Fruit fly (Drosophila melanogaster) whole organism, embryonic: Measurements from ENCODE around the gene pyd.

ENCODE experiments used
- Ets65A ChIP-seq: fragments of 200-800 bp; sonication (Bioruptor generic); peaks from one replicate; lab custom pipeline; 2016; ENCODE audit warnings: missing biosample characterization, missing genetic modification characterization
- Nf-YA ChIP-seq: fragments of 200-800 bp; sonication (Bioruptor generic); IDR thresholded peaks from 2 replicates; pipeline ENCODE4 v1.3.6; 2022; ENCODE audit warnings: missing biosample characterization, missing genetic modification characterization
- Six4 ChIP-seq: fragments of 200-800 bp; sonication (Bioruptor generic); optimal IDR thresholded peaks from 2 replicates; lab custom pipeline; 2016; ENCODE audit warnings: missing biosample characterization, missing genetic modification characterization
- cato ChIP-seq: fragments of 200-800 bp; sonication (Bioruptor generic); optimal IDR thresholded peaks from 2 replicates; lab custom pipeline; 2016; ENCODE audit warnings: missing biosample characterization, missing genetic modification characterization, borderline replicate concordance
- dpn ChIP-seq, 2 experiments: fragments of 200-800 bp; sonication (Bioruptor generic); optimal IDR thresholded peaks; 3 replicates each; lab custom pipeline; 2016; ENCODE audit warnings: missing biosample characterization in 2 of 2, missing genetic modification characterization in 2 of 2

DNA sequence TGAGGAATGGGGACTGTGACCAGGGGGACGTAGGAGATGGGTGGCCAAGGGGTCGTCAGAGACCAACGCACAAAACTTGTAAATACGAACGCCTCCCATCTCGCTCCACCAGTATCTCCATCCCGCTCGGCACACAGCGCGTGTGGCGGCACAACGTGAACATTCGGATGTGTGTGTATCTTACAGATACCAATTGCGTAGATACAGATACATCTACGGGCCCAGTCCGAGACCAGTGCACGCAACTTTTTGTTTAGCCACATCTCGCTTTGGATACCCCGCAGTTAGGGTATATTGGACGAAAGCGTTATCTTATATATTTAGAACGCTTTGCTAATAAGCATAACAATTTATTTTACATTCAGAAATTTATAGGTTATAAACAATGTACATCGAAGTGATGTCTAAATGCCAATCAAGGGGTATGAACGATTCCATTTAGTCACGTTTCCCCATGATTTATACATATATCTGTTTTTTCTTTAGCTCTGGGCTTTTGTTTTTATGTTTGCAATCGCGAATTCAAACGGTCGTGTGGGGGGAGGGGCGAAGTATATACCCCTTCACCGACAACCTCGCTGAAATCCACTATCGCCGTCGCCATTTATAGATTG is 120.3 kb downstream of the pyd start:
- TF ChIP-seq Ets65A (GFP tag; lab: Kevin White, UChicago) (peak; percentile 100), cato (GFP tag; lab: Kevin White, UChicago) (peak; percentile 98), Six4 (GFP tag; lab: Kevin White, UChicago) (peak; percentile 98), Nf-YA (GFP tag; lab: Robert Waterston, UW) (peak; percentile 98), dpn (GFP tag; optimal IDR thresholded peaks at IDR 0.05; lab: Kevin White, UChicago) (peak; percentile 99)
